Worm (Caenorhabditis elegans): ENCODE data around the gene H11E01.2.

Gene H11E01.2

ce11 chrX:1627013-1627412 lies 6.2 kb downstream of the H11E01.2 start (continued):
- TF ChIP-seq ekl-4 (GFP tag; IDR thresholded peaks at IDR 0.05) (peak; percentile 93), nfya-2 (GFP tag; IDR thresholded peaks at IDR 0.05) (no peak), rcor-1 (GFP tag; IDR thresholded peaks at IDR 0.05) (peak; percentile 96), attf-5 (GFP tag; optimal IDR thresholded peaks at IDR 0.05) (peak; percentile 53), lin-26 (GFP tag; IDR thresholded peaks at IDR 0.05) (peak; percentile 80), T26A5.8 (tag; optimal IDR thresholded peaks at IDR 0.05) (no peak), rec-8 (tag; optimal IDR thresholded peaks at IDR 0.05) (peak in 1 of 2 experiments; percentile 44), lin-35 (GFP tag; optimal IDR thresholded peaks at IDR 0.05) (peak in 2 of 3 experiments; percentile 75 to 98), Y67H2A.10 (GFP tag; conservative IDR thresholded peaks at IDR 0.05) (peak; percentile 20; the same call in 1 of the 2 replicates), nhr-80 (tag; optimal IDR thresholded peaks at IDR 0.05) (peak; percentile 89), ztf-22 (GFP tag; optimal IDR thresholded peaks at IDR 0.05) (peak; percentile 76), ZK185.1 (tag; optimal IDR thresholded peaks at IDR 0.05; ENCODE audit: poor library complexity, severe bottlenecking) (peak; percentile 98), F52B5.7 (tag; optimal IDR thresholded peaks at IDR 0.05) (peak; percentile 84), Y53F4B.3 (GFP tag; IDR thresholded peaks at IDR 0.05) (no peak), F39B2.1 (GFP tag; IDR thresholded peaks at IDR 0.05) (no peak), ztf-18 (tag; optimal IDR thresholded peaks at IDR 0.05) (peak; percentile 69), F37B4.10 (GFP tag; IDR thresholded peaks at IDR 0.05) (0 out of 2 replicates have a peak, but pooled peaks have one; percentile 51), Y53G8AR.9 (GFP tag; conservative IDR thresholded peaks at IDR 0.05) (peak; percentile 98), die-1 (tag; optimal IDR thresholded peaks at IDR 0.05) (peak; percentile 58), lir-1 (GFP tag; conservative IDR thresholded peaks at IDR 0.05) (peak; percentile 87), lsl-1 (GFP tag; optimal IDR thresholded peaks at IDR 0.05) (no peak), athp-1 (tag; optimal IDR thresholded peaks at IDR 0.05) (peak; percentile 72), lsy-27 (tag; optimal IDR thresholded peaks at IDR 0.05; ENCODE audit: borderline replicate concordance, insufficient read depth) (no peak), snpc-3.4 (tag; optimal IDR thresholded peaks at IDR 0.05) (peak; percentile 27), hmg-20 (GFP tag; IDR thresholded peaks at IDR 0.05) (peak; percentile 93), cebp-2 (GFP tag; IDR thresholded peaks at IDR 0.05) (peak; percentile 98), Y79H2A.3 (GFP tag; conservative IDR thresholded peaks at IDR 0.05) (no peak), F23B12.7 (tag; optimal IDR thresholded peaks at IDR 0.05; ENCODE audit: insufficient read depth) (peak; percentile 98), somi-1 (GFP tag; optimal IDR thresholded peaks at IDR 0.05) (peak; percentile 98), unc-130 (GFP tag; optimal IDR thresholded peaks at IDR 0.05) (peak; percentile 0), chd-7 (tag; optimal IDR thresholded peaks at IDR 0.05) (peak; percentile 87), hrde-1 (tag; optimal IDR thresholded peaks at IDR 0.05; ENCODE audit: borderline replicate concordance) (no peak), nhr-27 (tag; optimal IDR thresholded peaks at IDR 0.05) (no peak), ceh-91 (GFP tag; IDR thresholded peaks at IDR 0.05) (no peak), lag-1 (GFP tag; IDR thresholded peaks at IDR 0.05) (peak; percentile 91; the same call in 1 of the 2 replicates), pha-4 (tag; optimal IDR thresholded peaks at IDR 0.05) (peak; percentile 93), F10E7.11 (tag; optimal IDR thresholded peaks at IDR 0.05) (peak; percentile 96), B0336.3 (GFP tag; IDR thresholded peaks at IDR 0.05) (peak; percentile 99), ztf-26 (tag; optimal IDR thresholded peaks at IDR 0.05) (peak; percentile 99), nhr-120 (GFP tag; IDR thresholded peaks at IDR 0.05) (0 out of 2 replicates have a peak, but pooled peaks have one; percentile 86), egrh-3 (GFP tag; IDR thresholded peaks at IDR 0.05) (peak; percentile 14; the same call in 1 of the 2 replicates), ceh-58 (GFP tag; IDR thresholded peaks at IDR 0.05) (no peak), hsf-1 (GFP tag; IDR thresholded peaks at IDR 0.05) (no peak), lin-54 (GFP tag; optimal IDR thresholded peaks at IDR 0.05) (peak; percentile 90), rpc-1 (optimal IDR thresholded peaks at IDR 0.05) (peak; percentile 10), rpc-1 (tag; optimal IDR thresholded peaks at IDR 0.05) (no peak), akir-1 (GFP tag; optimal IDR thresholded peaks at IDR 0.05) (peak; percentile 27), ceh-100 (GFP tag; IDR thresholded peaks at IDR 0.05) (peak; percentile 61)

Data from whole organism, young adult.